Worm (Caenorhabditis elegans) whole organism, young adult: ENCODE measurements around the gene znf-593.

Experiments used
- C06A6.2 ChIP-seq: fragments of 200-800 bp; sonication (Bioruptor generic); conservative IDR thresholded peaks from 2 replicates; pipeline ENCODE4 v1.3.6; 2022; ENCODE audit warnings: missing genetic modification characterization, missing compliant biosample characterization
- F22D6.2 ChIP-seq: sonication (generic microtip); optimal IDR thresholded peaks from 2 replicates; lab custom pipeline; 2016; ENCODE audit warnings: mild to moderate bottlenecking, missing genetic modification characterization, missing compliant biosample characterization
- F49E8.2 ChIP-seq: sonication (generic microtip); optimal IDR thresholded peaks from 3 replicates; lab custom pipeline; 2017; ENCODE audit warnings: missing genetic modification characterization, mild to moderate bottlenecking, missing compliant biosample characterization, antibody characterized with exemption, moderate library complexity; ENCODE audit not compliant: insufficient read depth
- F57A8.1 ChIP-seq: fragments of 200-800 bp; sonication (Bioruptor generic); optimal IDR thresholded peaks from 2 replicates; lab custom pipeline; 2018; ENCODE audit warnings: mild to moderate bottlenecking, missing genetic modification characterization, moderate library complexity, missing compliant biosample characterization
- K11D2.4 ChIP-seq: fragments of 200-800 bp; sonication (Bioruptor generic); IDR thresholded peaks from 2 replicates; pipeline ENCODE4 v1.3.6; 2022; ENCODE audit warnings: missing genetic modification reagents, missing genetic modification characterization, missing compliant biosample characterization
- T07F8.4 ChIP-seq: sonication (generic microtip); optimal IDR thresholded peaks from 2 replicates; lab custom pipeline; 2016; ENCODE audit warnings: mild to moderate bottlenecking, missing genetic modification characterization, moderate library complexity, missing compliant biosample characterization
- Y53F4B.3 ChIP-seq: fragments of 200-800 bp; sonication (Bioruptor generic); IDR thresholded peaks from 2 replicates; pipeline ENCODE4 v1.3.6; 2022; ENCODE audit warnings: missing genetic modification reagents, missing genetic modification characterization, missing compliant biosample characterization
- Y95B8A.8 ChIP-seq: fragments of 200-800 bp; sonication (Bioruptor generic); IDR thresholded peaks from 2 replicates; pipeline ENCODE4 v1.3.6; 2022; ENCODE audit warnings: missing genetic modification reagents, missing genetic modification characterization, missing compliant biosample characterization
- attf-6 ChIP-seq: fragments of 200-800 bp; sonication (Bioruptor generic); IDR thresholded peaks from 2 replicates; pipeline ENCODE4 v1.3.6; 2022; ENCODE audit warnings: missing genetic modification reagents, missing genetic modification characterization, missing compliant biosample characterization
- cebp-1 ChIP-seq, 2 experiments: fragments of 200-800 bp in 1 of 2; sonication (Bioruptor generic) in 1 of 2; sonication (generic microtip) in 1 of 2; IDR thresholded peaks in 1 of 2; optimal IDR thresholded peaks in 1 of 2; 2 replicates each; pipeline versions ENCODE4 v1.3.6 to Lab custom; 2017 to 2022; ENCODE audit warnings: missing compliant biosample characterization in 2 of 2, missing genetic modification characterization in 2 of 2, mild to moderate bottlenecking in 1 of 2, missing genetic modification reagents in 1 of 2, moderate library complexity in 1 of 2
- ceh-40 ChIP-seq: fragments of 200-800 bp; sonication (Bioruptor generic); IDR thresholded peaks from 2 replicates; pipeline ENCODE4 v1.3.6; 2022; ENCODE audit warnings: missing genetic modification characterization, missing compliant biosample characterization
- ceh-58 ChIP-seq: fragments of 200-800 bp; sonication (Bioruptor generic); IDR thresholded peaks from 2 replicates; pipeline ENCODE4 v1.3.6; 2022; ENCODE audit warnings: missing genetic modification characterization, missing compliant biosample characterization
- ceh-79 ChIP-seq: sonication (generic microtip); optimal IDR thresholded peaks from 2 replicates; lab custom pipeline; 2017; ENCODE audit warnings: mild to moderate bottlenecking, missing genetic modification characterization, missing compliant biosample characterization
- ceh-91 ChIP-seq: fragments of 200-800 bp; sonication (Bioruptor generic); IDR thresholded peaks from 2 replicates; pipeline ENCODE4 v1.3.6; 2022; ENCODE audit warnings: missing genetic modification reagents, missing genetic modification characterization, missing compliant biosample characterization
- chd-7 ChIP-seq: sonication (generic microtip); optimal IDR thresholded peaks from 2 replicates; lab custom pipeline; 2016; ENCODE audit warnings: mild to moderate bottlenecking, missing genetic modification characterization, moderate library complexity, missing compliant biosample characterization
- die-1 ChIP-seq: sonication (generic microtip); optimal IDR thresholded peaks from 2 replicates; lab custom pipeline; 2016; ENCODE audit warnings: missing genotype, mild to moderate bottlenecking, missing genetic modification characterization, missing compliant biosample characterization
- dpl-1 ChIP-seq: fragments of 150-350 bp; optimal IDR thresholded peaks from 2 replicates; lab custom pipeline; 2014; ENCODE audit warnings: missing biosample characterization, missing genetic modification reagents, missing genetic modification characterization
- efl-1 ChIP-seq: fragments of 150-350 bp; optimal IDR thresholded peaks from 2 replicates; lab custom pipeline; 2014; ENCODE audit warnings: missing biosample characterization, missing genetic modification reagents, missing genetic modification characterization
- egrh-3 ChIP-seq: fragments of 200-800 bp; sonication (Bioruptor generic); IDR thresholded peaks from 2 replicates; pipeline ENCODE4 v1.3.6; 2022; ENCODE audit warnings: missing genetic modification reagents, missing genetic modification characterization, missing compliant biosample characterization
- ets-4 ChIP-seq: fragments of 200-800 bp; sonication (Bioruptor generic); optimal IDR thresholded peaks from 2 replicates; lab custom pipeline; 2018; ENCODE audit warnings: mild to moderate bottlenecking, missing genetic modification characterization, missing compliant biosample characterization
- fkh-3 ChIP-seq: sonication (generic microtip); optimal IDR thresholded peaks from 2 replicates; lab custom pipeline; 2016; ENCODE audit warnings: mild to moderate bottlenecking, missing genetic modification characterization, missing compliant biosample characterization
- hmg-1.2 ChIP-seq: fragments of 200-800 bp; sonication (Bioruptor generic); IDR thresholded peaks from 2 replicates; pipeline ENCODE4 v1.3.6; 2022; ENCODE audit warnings: missing genetic modification reagents, missing genetic modification characterization, missing compliant biosample characterization
- hsf-1 ChIP-seq: fragments of 200-800 bp; sonication (Bioruptor generic); IDR thresholded peaks from 2 replicates; pipeline ENCODE4 v1.3.6; 2022; ENCODE audit warnings: missing genetic modification reagents, missing genetic modification characterization, missing compliant biosample characterization
- lag-1 ChIP-seq: fragments of 200-800 bp; sonication (Bioruptor generic); IDR thresholded peaks from 2 replicates; pipeline ENCODE4 v1.3.6; 2022; ENCODE audit warnings: missing genetic modification reagents, missing genetic modification characterization, missing compliant biosample characterization
- let-526 ChIP-seq: fragments of 200-800 bp; sonication (Bioruptor generic); IDR thresholded peaks from 2 replicates; pipeline ENCODE4 v1.3.6; 2022; ENCODE audit warnings: missing genetic modification reagents, missing genetic modification characterization, missing compliant biosample characterization
- let-607 ChIP-seq, 2 experiments: fragments of 200-800 bp in 1 of 2; sonication (Bioruptor generic) in 1 of 2; sonication (generic microtip) in 1 of 2; optimal IDR thresholded peaks; 2 replicates each; lab custom pipeline; 2016 to 2018; ENCODE audit warnings: mild to moderate bottlenecking in 2 of 2, missing compliant biosample characterization in 2 of 2, missing genetic modification characterization in 2 of 2, moderate library complexity in 2 of 2, missing genotype in 1 of 2
- lin-40 ChIP-seq: sonication (generic microtip); optimal IDR thresholded peaks from 2 replicates; lab custom pipeline; 2016; ENCODE audit warnings: missing genetic modification characterization, mild to moderate bottlenecking, missing compliant biosample characterization, missing genotype, missing genetic modification reagents
- madf-8 ChIP-seq: fragments of 200-800 bp; sonication (Bioruptor generic); conservative IDR thresholded peaks from 2 replicates; pipeline ENCODE4 v1.3.6; 2022; ENCODE audit warnings: missing genetic modification reagents, missing genetic modification characterization, missing compliant biosample characterization
- mel-28 ChIP-seq: sonication (generic microtip); optimal IDR thresholded peaks from 2 replicates; lab custom pipeline; 2016; ENCODE audit warnings: borderline replicate concordance, mild to moderate bottlenecking, missing genetic modification characterization, missing compliant biosample characterization
- mes-4 ChIP-seq: sonication (generic microtip); optimal IDR thresholded peaks from 2 replicates; lab custom pipeline; 2016; ENCODE audit warnings: missing genotype, missing genetic modification characterization, missing compliant biosample characterization
- nfya-1 ChIP-seq: sonication (generic microtip); optimal IDR thresholded peaks from 2 replicates; lab custom pipeline; 2017; ENCODE audit warnings: antibody characterized with exemption, missing compliant biosample characterization, missing genetic modification characterization, borderline replicate concordance; ENCODE audit not compliant: insufficient read depth
- nhr-120 ChIP-seq: fragments of 200-800 bp; sonication (Bioruptor generic); IDR thresholded peaks from 2 replicates; pipeline ENCODE4 v1.3.6; 2022; ENCODE audit warnings: missing genetic modification characterization, missing compliant biosample characterization
- nhr-80 ChIP-seq: sonication (generic microtip); optimal IDR thresholded peaks from 2 replicates; lab custom pipeline; 2016; ENCODE audit warnings: missing genetic modification characterization, missing compliant biosample characterization
- pbrm-1 ChIP-seq: fragments of 200-800 bp; sonication (Bioruptor generic); IDR thresholded peaks from 2 replicates; pipeline ENCODE4 v1.3.6; 2022; ENCODE audit warnings: missing genetic modification reagents, missing genetic modification characterization, missing compliant biosample characterization
- rec-8 ChIP-seq, 2 experiments: sonication (generic microtip); optimal IDR thresholded peaks; 2 replicates each; lab custom pipeline; 2016; ENCODE audit warnings: mild to moderate bottlenecking in 2 of 2, missing genetic modification characterization in 2 of 2, missing genetic modification reagents in 2 of 2, missing genotype in 2 of 2, missing biosample characterization in 1 of 2, missing compliant biosample characterization in 1 of 2, moderate library complexity in 1 of 2
- rpc-1 ChIP-seq, 2 experiments: fragments of 150-350 bp in 1 of 2; sonication (generic microtip) in 1 of 2; optimal IDR thresholded peaks; 2 replicates each; lab custom pipeline; 2014 to 2018; ENCODE audit warnings: missing biosample characterization in 1 of 2, missing genetic modification characterization in 1 of 2, missing genetic modification reagents in 1 of 2, missing genotype in 1 of 2
- tbp1 ChIP-seq: fragments of 200-800 bp; sonication (Bioruptor generic); optimal IDR thresholded peaks from 2 replicates; lab custom pipeline; 2018; ENCODE audit warnings: mild to moderate bottlenecking, missing genetic modification characterization, missing compliant biosample characterization
- tlf-1 ChIP-seq: fragments of 200-800 bp; sonication (Bioruptor generic); optimal IDR thresholded peaks from 2 replicates; lab custom pipeline; 2018; ENCODE audit warnings: mild to moderate bottlenecking, missing genetic modification characterization, missing compliant biosample characterization
- unc-130 ChIP-seq: sonication (generic microtip); optimal IDR thresholded peaks from 2 replicates; lab custom pipeline; 2016; ENCODE audit warnings: missing genetic modification reagents, missing genetic modification characterization, missing compliant biosample characterization
- xnd-1 ChIP-seq: sonication (generic microtip); optimal IDR thresholded peaks from 2 replicates; lab custom pipeline; 2016; ENCODE audit warnings: missing genotype, missing genetic modification reagents, missing genetic modification characterization, missing compliant biosample characterization
- zfh-2 ChIP-seq: fragments of 200-800 bp; sonication (Bioruptor generic); conservative IDR thresholded peaks from 2 replicates; pipeline ENCODE4 v1.3.6; 2022; ENCODE audit warnings: missing genetic modification reagents, missing genetic modification characterization, missing compliant biosample characterization
- ztf-18 ChIP-seq: sonication (generic microtip); optimal IDR thresholded peaks from 2 replicates; lab custom pipeline; 2016; ENCODE audit warnings: missing genotype, mild to moderate bottlenecking, missing genetic modification characterization, missing compliant biosample characterization
- ztf-22 ChIP-seq: fragments of 200-800 bp; sonication (Bioruptor generic); optimal IDR thresholded peaks from 2 replicates; lab custom pipeline; 2018; ENCODE audit warnings: mild to moderate bottlenecking, missing genetic modification characterization, moderate library complexity, missing compliant biosample characterization
- ztf-25 ChIP-seq: fragments of 200-800 bp; sonication (Bioruptor generic); IDR thresholded peaks from 2 replicates; pipeline ENCODE4 v1.3.6; 2022; ENCODE audit warnings: missing genetic modification reagents, missing genetic modification characterization, missing compliant biosample characterization
- ztf-26 ChIP-seq: sonication (generic microtip); optimal IDR thresholded peaks from 2 replicates; lab custom pipeline; 2017; ENCODE audit warnings: missing genetic modification characterization, missing compliant biosample characterization
- ztf-28 ChIP-seq: fragments of 200-800 bp; sonication (Bioruptor generic); IDR thresholded peaks from 2 replicates; pipeline ENCODE4 v1.3.6; 2022; ENCODE audit warnings: missing genetic modification reagents, missing genetic modification characterization, missing compliant biosample characterization
- ztf-3 ChIP-seq: fragments of 200-800 bp; sonication (Bioruptor generic); optimal IDR thresholded peaks from 2 replicates; lab custom pipeline; 2018; ENCODE audit warnings: mild to moderate bottlenecking, missing genetic modification characterization, missing compliant biosample characterization
- ztf-6 ChIP-seq: fragments of 200-800 bp; sonication (Bioruptor generic); IDR thresholded peaks from 2 replicates; pipeline ENCODE4 v1.3.6; 2022; ENCODE audit warnings: missing genetic modification reagents, missing genetic modification characterization, missing compliant biosample characterization

znf-593 gene

ce11 chrIII:11870009-11870408, 48.5 kb downstream of the znf-593 start (continued):
- TF ChIP-seq lin-40 (tag; lab: Kevin White, UChicago) (peak; percentile 78), tbp1 (peak; percentile 51), zfh-2 (GFP tag; lab: Robert Waterston, UW) (peak; percentile 93), cebp-1 (GFP tag; IDR thresholded peaks at IDR 0.05; lab: Robert Waterston, UW) (peak; percentile 53; the same call in 1 of the 2 replicates), cebp-1 (tag; optimal IDR thresholded peaks at IDR 0.05; lab: Kevin White, UChicago) (peak; percentile 78), mel-28 (tag; lab: Kevin White, UChicago) (no peak), T07F8.4 (tag; lab: Kevin White, UChicago) (no peak), tlf-1 (no peak), mes-4 (no peak), ceh-79 (tag; lab: Kevin White, UChicago) (no peak), rpc-1 (optimal IDR thresholded peaks at IDR 0.05; lab: Kevin White, UChicago) (no peak), rpc-1 (tag; optimal IDR thresholded peaks at IDR 0.05; lab: Kevin White, UChicago) (no peak), ztf-28 (GFP tag; lab: Robert Waterston, UW) (no peak), rec-8 (tag; optimal IDR thresholded peaks at IDR 0.05; lab: Kevin White, UChicago) (no peak), F49E8.2 (no peak), die-1 (tag; lab: Kevin White, UChicago) (no peak), attf-6 (GFP tag; lab: Robert Waterston, UW) (no peak), K11D2.4 (GFP tag; lab: Robert Waterston, UW) (0 out of 2 replicates have a peak, but pooled peaks have one; percentile 38), ceh-91 (GFP tag; lab: Robert Waterston, UW) (no peak), nhr-120 (GFP tag; lab: Robert Waterston, UW) (no peak), ztf-6 (GFP tag; lab: Robert Waterston, UW) (no peak), Y95B8A.8 (GFP tag; lab: Robert Waterston, UW) (no peak), let-607 (tag; optimal IDR thresholded peaks at IDR 0.05; lab: Kevin White, UChicago) (peak; percentile 14 to 16), unc-130 (no peak), hmg-1.2 (GFP tag; lab: Robert Waterston, UW) (peak; percentile 75; the same call in 1 of the 2 replicates), efl-1 (GFP tag; lab: Kevin White, UChicago) (no peak), F22D6.2 (peak; percentile 4), nhr-80 (peak; percentile 88), ztf-26 (peak; percentile 18), C06A6.2 (no peak), fkh-3 (no peak), madf-8 (GFP tag; lab: Robert Waterston, UW) (no peak), let-526 (no peak), dpl-1 (GFP tag; lab: Kevin White, UChicago) (no peak), ceh-40 (GFP tag; lab: Robert Waterston, UW) (0 out of 2 replicates have a peak, but pooled peaks have one; percentile 28), F57A8.1 (GFP tag; lab: Kevin White, UChicago) (no peak), ztf-25 (no peak), ets-4 (GFP tag; lab: Kevin White, UChicago) (no peak), egrh-3 (GFP tag; lab: Robert Waterston, UW) (no peak), Y53F4B.3 (GFP tag; lab: Robert Waterston, UW) (no peak), ztf-3 (GFP tag; lab: Kevin White, UChicago) (no peak), ceh-58 (GFP tag; lab: Robert Waterston, UW) (no peak), lag-1 (GFP tag; lab: Robert Waterston, UW) (no peak), ztf-22 (GFP tag; lab: Kevin White, UChicago) (no peak), xnd-1 (tag; lab: Kevin White, UChicago) (no peak), hsf-1 (GFP tag; lab: Robert Waterston, UW) (no peak), ztf-18 (no peak), nfya-1 (tag; lab: Kevin White, UChicago) (no peak), chd-7 (tag; lab: Kevin White, UChicago) (peak; percentile 39), pbrm-1 (peak; percentile 28; the same call in 1 of the 2 replicates)
